Fruit fly (Drosophila melanogaster) whole organism, embryonic: ENCODE results near the gene CG31548.

Source experiments
- Asciz ChIP-seq: fragments of 200-800 bp; sonication (Bioruptor generic); optimal IDR thresholded peaks from 2 replicates; lab custom pipeline; 2017; ENCODE audit warnings: missing biosample characterization, mild to moderate bottlenecking, missing genetic modification characterization, missing genetic modification reagents
- BtbVII ChIP-seq: fragments of 200-800 bp; sonication (Bioruptor generic); optimal IDR thresholded peaks from 3 replicates; lab custom pipeline; 2017; ENCODE audit warnings: missing biosample characterization, mild to moderate bottlenecking, missing genetic modification characterization
- CG10267 ChIP-seq: fragments of 200-800 bp; sonication (Bioruptor generic); optimal IDR thresholded peaks from 2 replicates; lab custom pipeline; 2018; ENCODE audit warnings: missing biosample characterization, mild to moderate bottlenecking, missing genetic modification characterization, moderate library complexity
- CG10321 ChIP-seq: fragments of 200-800 bp; sonication (Bioruptor generic); IDR thresholded peaks from 2 replicates; pipeline ENCODE4 v1.3.6; 2022; ENCODE audit warnings: missing biosample characterization, missing genetic modification characterization
- CG11696 ChIP-seq: fragments of 200-800 bp; sonication (Bioruptor generic); IDR thresholded peaks from 2 replicates; pipeline ENCODE4 v1.3.6; 2022; ENCODE audit warnings: missing biosample characterization, missing genetic modification characterization
- CG1233 ChIP-seq: fragments of 200-800 bp; sonication (Bioruptor generic); optimal IDR thresholded peaks from 4 replicates; lab custom pipeline; 2018; ENCODE audit warnings: missing biosample characterization, mild to moderate bottlenecking, missing genetic modification characterization
- CG13775 ChIP-seq: fragments of 200-800 bp; sonication (Bioruptor generic); optimal IDR thresholded peaks from 3 replicates; lab custom pipeline; 2017; ENCODE audit warnings: missing biosample characterization, mild to moderate bottlenecking, missing genetic modification characterization
- CG14441 ChIP-seq: fragments of 200-800 bp; sonication (Bioruptor generic); IDR thresholded peaks from 2 replicates; pipeline ENCODE4 v1.3.6; 2022; ENCODE audit warnings: missing biosample characterization, missing genetic modification characterization
- CG14710 ChIP-seq: fragments of 200-800 bp; sonication (Bioruptor generic); optimal IDR thresholded peaks from 3 replicates; lab custom pipeline; 2019; ENCODE audit warnings: missing biosample characterization, mild to moderate bottlenecking, missing genetic modification characterization, moderate library complexity
- CG16863 ChIP-seq: fragments of 200-800 bp; sonication (Bioruptor generic); optimal IDR thresholded peaks from 3 replicates; lab custom pipeline; 2016; ENCODE audit warnings: missing biosample characterization, missing genetic modification characterization
- CG17612 ChIP-seq: fragments of 200-800 bp; sonication (Bioruptor generic); IDR thresholded peaks from 2 replicates; pipeline ENCODE4 v1.3.6; 2022; ENCODE audit warnings: missing biosample characterization, missing genetic modification characterization
- CG17829 ChIP-seq: fragments of 200-800 bp; optimal IDR thresholded peaks from 2 replicates; lab custom pipeline; 2019; ENCODE audit warnings: missing biosample characterization, mild to moderate bottlenecking, missing genetic modification characterization, moderate library complexity
- CG1832 ChIP-seq: fragments of 200-800 bp; sonication (Bioruptor generic); optimal IDR thresholded peaks from 2 replicates; lab custom pipeline; 2017; ENCODE audit warnings: missing biosample characterization, mild to moderate bottlenecking, missing genetic modification characterization, inconsistent platforms
- CG2712 ChIP-seq: fragments of 200-800 bp; optimal IDR thresholded peaks from 3 replicates; lab custom pipeline; 2019; ENCODE audit warnings: missing biosample characterization, mild to moderate bottlenecking, missing genetic modification characterization, moderate library complexity
- CG2875 ChIP-seq: fragments of 200-800 bp; sonication (Bioruptor generic); optimal IDR thresholded peaks from 2 replicates; lab custom pipeline; 2017; ENCODE audit warnings: missing biosample characterization, mild to moderate bottlenecking, missing genetic modification characterization, missing genetic modification reagents
- CG31388 ChIP-seq: fragments of 200-800 bp; sonication (Bioruptor generic); optimal IDR thresholded peaks from 2 replicates; lab custom pipeline; 2016; ENCODE audit warnings: missing biosample characterization, missing genetic modification characterization
- CG8924 ChIP-seq: fragments of 200-800 bp; optimal IDR thresholded peaks from 3 replicates; lab custom pipeline; 2019; ENCODE audit warnings: missing biosample characterization, mild to moderate bottlenecking, missing genetic modification characterization, moderate library complexity
- CHES-1-like ChIP-seq: fragments of 200-800 bp; sonication (Bioruptor generic); optimal IDR thresholded peaks from 2 replicates; lab custom pipeline; 2016; ENCODE audit warnings: missing biosample characterization, missing genetic modification characterization
- CoRest ChIP-seq: fragments of 200-800 bp; sonication (Bioruptor generic); optimal IDR thresholded peaks from 3 replicates; lab custom pipeline; 2018; ENCODE audit warnings: missing biosample characterization, mild to moderate bottlenecking, missing genetic modification characterization, moderate library complexity
- CrebB ChIP-seq: fragments of 200-800 bp; sonication (Bioruptor generic); optimal IDR thresholded peaks from 3 replicates; lab custom pipeline; 2018; ENCODE audit warnings: missing biosample characterization, mild to moderate bottlenecking, missing genetic modification characterization
- Hr78 ChIP-seq, 2 experiments: fragments of 200-800 bp in 1 of 2; fragments of >200 bp in 1 of 2; sonication (Bioruptor generic) in 1 of 2; optimal IDR thresholded peaks; 2 replicates each; lab custom pipeline; 2017 to 2019; ENCODE audit warnings: missing biosample characterization in 2 of 2, missing genetic modification characterization in 2 of 2, mild to moderate bottlenecking in 1 of 2, moderate library complexity in 1 of 2
- Mad ChIP-seq: fragments of 200-800 bp; sonication (Bioruptor generic); optimal IDR thresholded peaks from 2 replicates; lab custom pipeline; 2016; ENCODE audit warnings: missing biosample characterization, missing genetic modification characterization
- Max ChIP-seq: fragments of 200-800 bp; sonication (Bioruptor generic); optimal IDR thresholded peaks from 2 replicates; lab custom pipeline; 2016; ENCODE audit warnings: missing biosample characterization, mild to moderate bottlenecking, missing genetic modification characterization
- Tbp ChIP-seq: fragments of >200 bp; optimal IDR thresholded peaks from 2 replicates; lab custom pipeline; 2018; ENCODE audit warnings: missing biosample characterization, missing genetic modification characterization
- Trl ChIP-seq, 3 experiments: fragments of >200 bp in 2 of 3; fragments of 200-800 bp in 1 of 3; sonication (Bioruptor generic) in 1 of 3; optimal IDR thresholded peaks; 2 replicates in 1 of 3; 3 replicates in 2 of 3; lab custom pipeline; 2016 to 2017; ENCODE audit warnings: missing biosample characterization in 1 of 3, missing genetic modification characterization in 1 of 3
- al ChIP-seq: fragments of 200-800 bp; sonication (Bioruptor generic); IDR thresholded peaks from 2 replicates; pipeline ENCODE4 v1.3.6; 2022; ENCODE audit warnings: missing biosample characterization, missing genetic modification characterization
- amos ChIP-seq: fragments of 200-800 bp; sonication (Bioruptor generic); IDR thresholded peaks from 2 replicates; pipeline ENCODE4 v1.3.6; 2022; ENCODE audit warnings: missing biosample characterization, missing genetic modification characterization; ENCODE audit not compliant: partially characterized antibody
- aop ChIP-seq: fragments of 200-800 bp; sonication (Bioruptor generic); IDR thresholded peaks from 2 replicates; pipeline ENCODE4 v1.3.6; 2022; ENCODE audit warnings: missing biosample characterization, missing genetic modification characterization
- az2 ChIP-seq: fragments of 200-800 bp; sonication (Bioruptor generic); optimal IDR thresholded peaks from 3 replicates; lab custom pipeline; 2016; ENCODE audit warnings: missing biosample characterization, missing genetic modification characterization
- bbx ChIP-seq: fragments of 200-800 bp; sonication (Bioruptor generic); IDR thresholded peaks from 2 replicates; pipeline ENCODE4 v1.3.6; 2022; ENCODE audit warnings: missing biosample characterization, missing genetic modification characterization; ENCODE audit not compliant: partially characterized antibody
- btn ChIP-seq: fragments of 200-800 bp; sonication (Bioruptor generic); optimal IDR thresholded peaks from 2 replicates; lab custom pipeline; 2016; ENCODE audit warnings: missing biosample characterization, missing genetic modification characterization
- cato ChIP-seq: fragments of 200-800 bp; sonication (Bioruptor generic); optimal IDR thresholded peaks from 2 replicates; lab custom pipeline; 2016; ENCODE audit warnings: missing biosample characterization, missing genetic modification characterization, borderline replicate concordance
- chn ChIP-seq: fragments of 200-800 bp; sonication (Bioruptor generic); optimal IDR thresholded peaks from 2 replicates; lab custom pipeline; 2016; ENCODE audit warnings: missing biosample characterization, missing genetic modification characterization
- dmrt99B ChIP-seq: fragments of 200-800 bp; sonication (Bioruptor generic); optimal IDR thresholded peaks from 2 replicates; lab custom pipeline; 2018; ENCODE audit warnings: missing biosample characterization, mild to moderate bottlenecking, missing genetic modification characterization, moderate library complexity
- dpn ChIP-seq, 2 experiments: fragments of 200-800 bp; sonication (Bioruptor generic); optimal IDR thresholded peaks; 3 replicates each; lab custom pipeline; 2016; ENCODE audit warnings: missing biosample characterization in 2 of 2, missing genetic modification characterization in 2 of 2
- fd3F ChIP-seq: fragments of 200-800 bp; sonication (Bioruptor generic); optimal IDR thresholded peaks from 2 replicates; lab custom pipeline; 2018; ENCODE audit warnings: missing biosample characterization, mild to moderate bottlenecking, missing genetic modification characterization, moderate library complexity
- gsb ChIP-seq: fragments of 200-800 bp; sonication (Bioruptor generic); IDR thresholded peaks from 2 replicates; pipeline ENCODE4 v1.3.6; 2022; ENCODE audit warnings: missing biosample characterization, missing genetic modification characterization
- gt ChIP-seq: fragments of 200-800 bp; sonication (Bioruptor generic); IDR thresholded peaks from 2 replicates; pipeline ENCODE4 v1.3.6; 2022; ENCODE audit warnings: missing biosample characterization, missing genetic modification characterization
- lab ChIP-seq: fragments of 200-800 bp; sonication (Bioruptor generic); optimal IDR thresholded peaks from 3 replicates; lab custom pipeline; 2017; ENCODE audit warnings: missing biosample characterization, missing genetic modification characterization, mild to moderate bottlenecking, moderate library complexity, missing genetic modification reagents
- nerfin-1 ChIP-seq: fragments of 200-800 bp; sonication (Bioruptor generic); optimal IDR thresholded peaks from 3 replicates; lab custom pipeline; 2019; ENCODE audit warnings: missing biosample characterization, mild to moderate bottlenecking, missing genetic modification characterization, moderate library complexity
- org-1 ChIP-seq: fragments of 200-800 bp; sonication (Bioruptor generic); optimal IDR thresholded peaks from 2 replicates; lab custom pipeline; 2017; ENCODE audit warnings: missing biosample characterization, missing genetic modification characterization
- p53 ChIP-seq: fragments of 200-800 bp; sonication (Bioruptor generic); optimal IDR thresholded peaks from 2 replicates; lab custom pipeline; 2016; ENCODE audit warnings: missing biosample characterization, missing genetic modification characterization
- pnt ChIP-seq: fragments of 200-800 bp; sonication (Bioruptor generic); optimal IDR thresholded peaks from 3 replicates; lab custom pipeline; 2016; ENCODE audit warnings: missing biosample characterization, missing genetic modification characterization
- sim ChIP-seq: fragments of 200-800 bp; sonication (Bioruptor generic); IDR thresholded peaks from 2 replicates; pipeline ENCODE4 v1.3.6; 2022; ENCODE audit warnings: missing biosample characterization, missing genetic modification characterization
- sqz ChIP-seq: fragments of 200-800 bp; sonication (Bioruptor generic); optimal IDR thresholded peaks from 3 replicates; lab custom pipeline; 2018; ENCODE audit warnings: missing biosample characterization, mild to moderate bottlenecking, missing genetic modification characterization
- sr ChIP-seq: fragments of 200-800 bp; sonication (Bioruptor generic); IDR thresholded peaks from 3 replicates; pipeline ENCODE4 v1.3.6; 2022; ENCODE audit warnings: missing biosample characterization, missing genetic modification characterization
- stc ChIP-seq: fragments of 200-800 bp; sonication (Bioruptor generic); IDR thresholded peaks from 2 replicates; pipeline ENCODE4 v1.3.6; 2022; ENCODE audit warnings: missing biosample characterization, missing genetic modification characterization
- vfl ChIP-seq: fragments of 200-800 bp; sonication (Bioruptor generic); optimal IDR thresholded peaks from 2 replicates; lab custom pipeline; 2016; ENCODE audit warnings: missing biosample characterization, missing genetic modification characterization
- vvl ChIP-seq: fragments of 200-800 bp; sonication (Bioruptor generic); IDR thresholded peaks from 2 replicates; pipeline ENCODE4 v1.3.6; 2022; ENCODE audit warnings: missing biosample characterization, missing genetic modification characterization

The CG31548 gene

DNA sequence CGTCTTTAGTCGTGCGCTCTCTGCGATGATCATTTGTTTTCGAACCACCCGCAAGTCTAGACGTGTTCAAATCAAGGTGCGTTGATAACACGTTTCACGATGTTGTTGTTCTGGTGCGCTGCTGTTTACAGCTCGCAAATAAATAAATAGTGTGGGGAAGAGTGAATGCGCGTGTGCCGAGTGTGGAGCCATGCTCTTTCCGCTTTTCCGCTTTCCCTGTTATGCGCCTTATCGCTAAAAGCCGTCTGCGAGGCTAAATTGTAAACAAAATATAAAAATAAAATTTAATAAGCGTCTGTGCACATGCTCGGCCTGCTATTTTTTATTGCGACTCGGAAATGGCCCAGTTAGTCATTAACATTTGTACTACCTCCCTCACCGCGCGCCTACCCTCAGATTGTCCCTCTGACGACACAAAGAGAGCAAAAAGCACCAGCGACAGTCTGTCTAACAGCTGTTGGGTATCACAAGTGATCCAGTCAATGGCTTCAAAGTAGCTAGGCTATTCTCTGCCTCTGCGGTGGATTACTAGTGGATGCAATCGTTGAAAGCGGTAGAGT is 36.1 kb upstream of the CG31548 start (continued):
- peak; percentile 65; the same call in 1 of the 2 replicates for TF ChIP-seq stc (GFP tag; lab: Robert Waterston, UW)
- no peak for TF ChIP-seq fd3F (GFP tag; lab: Kevin White, UChicago)
- no peak for TF ChIP-seq al
- TF ChIP-seq sim (GFP tag; lab: Robert Waterston, UW) = no peak
- peak; percentile 72; the same call in 1 of the 2 replicates for TF ChIP-seq vvl (GFP tag; lab: Robert Waterston, UW)
- 0 out of 2 replicates have a peak, but pooled peaks have one; percentile 38 for TF ChIP-seq CG14441 (GFP tag; lab: Robert Waterston, UW)
- peak; percentile 77 for TF ChIP-seq Mad
- no peak; the same call in 1 of the 2 replicates for TF ChIP-seq amos (GFP tag; lab: Robert Waterston, UW)
- no peak for TF ChIP-seq Tbp
- peak; percentile 99 for TF ChIP-seq p53 (GFP tag; lab: Kevin White, UChicago)
- no peak for TF ChIP-seq cato (GFP tag; lab: Kevin White, UChicago)
- peak; percentile 18 for TF ChIP-seq pnt
- TF ChIP-seq btn (GFP tag; lab: Kevin White, UChicago) = peak; percentile 57
- TF ChIP-seq Asciz = peak; percentile 94
- peak; percentile 46; the same call in 1 of the 2 replicates for TF ChIP-seq CG10321 (GFP tag; lab: Robert Waterston, UW)
- TF ChIP-seq dmrt99B (tag; lab: Kevin White, UChicago) = no peak
- no peak for TF ChIP-seq gt (GFP tag; lab: Robert Waterston, UW)
- peak; percentile 80 for TF ChIP-seq nerfin-1 (tag; lab: Kevin White, UChicago)
- TF ChIP-seq az2 = no peak
- no peak; the same call in 1 of the 2 replicates for TF ChIP-seq CG11696 (GFP tag; lab: Robert Waterston, UW)
- TF ChIP-seq vfl (GFP tag; lab: Kevin White, UChicago) = no peak
- TF ChIP-seq dpn (GFP tag; optimal IDR thresholded peaks at IDR 0.05; lab: Kevin White, UChicago) = peak; percentile 40 to 41
- TF ChIP-seq CG17612 = no peak
- TF ChIP-seq CG10267 (tag; lab: Kevin White, UChicago) = peak; percentile 44
- no peak for TF ChIP-seq CG1832 (GFP tag; lab: Kevin White, UChicago)
- TF ChIP-seq CG16863 (GFP tag; lab: Kevin White, UChicago) = peak; percentile 67
- peak in 1 of 2 experiments; percentile 5 for TF ChIP-seq Hr78 (GFP tag; optimal IDR thresholded peaks at IDR 0.05; lab: Kevin White, UChicago)
- TF ChIP-seq gsb (GFP tag; lab: Robert Waterston, UW) = peak; percentile 31; the same call in 1 of the 2 replicates
- TF ChIP-seq CrebB (tag; lab: Kevin White, UChicago) = peak; percentile 92
- peak; percentile 89 for TF ChIP-seq CG1233 (GFP tag; lab: Kevin White, UChicago)
- TF ChIP-seq Trl (optimal IDR thresholded peaks at IDR 0.05; lab: Kevin White, UChicago) = peak in 1 of 2 experiments; percentile 62
- peak; percentile 74 for TF ChIP-seq Trl (GFP tag; optimal IDR thresholded peaks at IDR 0.05; lab: Kevin White, UChicago)
- peak; percentile 93 for TF ChIP-seq CG2875
- peak; percentile 62 for TF ChIP-seq CG17829 (tag; lab: Kevin White, UChicago)
- TF ChIP-seq CG13775 (GFP tag; lab: Kevin White, UChicago) = peak; percentile 39
- no peak for TF ChIP-seq aop (GFP tag; lab: Robert Waterston, UW)
- peak; percentile 66 for TF ChIP-seq CG2712 (tag; lab: Kevin White, UChicago)
- TF ChIP-seq chn = peak; percentile 39
- 0 out of 2 replicates have a peak, but pooled peaks have one; percentile 39 for TF ChIP-seq bbx (GFP tag; lab: Robert Waterston, UW)
- peak; percentile 82 for TF ChIP-seq CG8924
- TF ChIP-seq Max (GFP tag; lab: Kevin White, UChicago) = peak; percentile 78
- peak; percentile 45; the same call in 1 of the 3 replicates for TF ChIP-seq sr
- TF ChIP-seq CHES-1-like (GFP tag; lab: Kevin White, UChicago) = peak; percentile 57
- TF ChIP-seq org-1 = peak; percentile 83
- peak; percentile 92 for TF ChIP-seq BtbVII (GFP tag; lab: Kevin White, UChicago)
- no peak for TF ChIP-seq sqz (GFP tag; lab: Kevin White, UChicago)
- no peak for TF ChIP-seq CG31388 (GFP tag; lab: Kevin White, UChicago)
- peak; percentile 72 for TF ChIP-seq CG14710 (tag; lab: Kevin White, UChicago)
- TF ChIP-seq lab (GFP tag; lab: Kevin White, UChicago) = peak; percentile 94
- TF ChIP-seq CoRest = peak; percentile 61
